Fruit fly (Drosophila melanogaster) whole organism, prepupa: ENCODE measurements around the gene Cyp4ac3.

Experiments
- CG3032 ChIP-seq: fragments of 200-800 bp; optimal IDR thresholded peaks from 2 replicates; lab custom pipeline; 2019; ENCODE audit warnings: missing biosample characterization, mild to moderate bottlenecking, missing genetic modification characterization, moderate library complexity
- Gug ChIP-seq: fragments of 200-800 bp; sonication (Bioruptor generic); IDR thresholded peaks from 2 replicates; pipeline ENCODE4 v1.3.6; 2022; ENCODE audit warnings: missing biosample characterization, missing genetic modification characterization
- Lpt ChIP-seq: fragments of 200-800 bp; sonication (Bioruptor generic); optimal IDR thresholded peaks from 3 replicates; lab custom pipeline; 2016; ENCODE audit warnings: missing biosample characterization, missing genetic modification characterization
- Sox102F ChIP-seq: fragments of 200-800 bp; sonication (Bioruptor generic); optimal IDR thresholded peaks from 2 replicates; lab custom pipeline; 2016; ENCODE audit warnings: missing biosample characterization, mild to moderate bottlenecking, missing genetic modification characterization
- ss ChIP-seq, 2 experiments: fragments of 200-800 bp; sonication (Bioruptor generic); optimal IDR thresholded peaks; 2 replicates in 1 of 2; 3 replicates in 1 of 2; lab custom pipeline; 2017 to 2018; ENCODE audit warnings: mild to moderate bottlenecking in 2 of 2, missing biosample characterization in 2 of 2, missing genetic modification characterization in 2 of 2, moderate library complexity in 1 of 2
- topi ChIP-seq: fragments of 200-800 bp; sonication (Bioruptor generic); optimal IDR thresholded peaks from 3 replicates; lab custom pipeline; 2016; ENCODE audit warnings: missing biosample characterization, missing genetic modification characterization

- TF ChIP-seq CG3032 (no peak), Lpt (GFP tag; lab: Kevin White, UChicago) (no peak), Gug (GFP tag; lab: Robert Waterston, UW) (no peak), Sox102F (GFP tag; lab: Kevin White, UChicago) (no peak), topi (GFP tag; lab: Kevin White, UChicago) (peak; percentile 32), ss (GFP tag; optimal IDR thresholded peaks at IDR 0.05; lab: Kevin White, UChicago) (no peak)
Observed at dm6 chr2L:5295245-5295572, 26.9 kb downstream of the Cyp4ac3 start.
